Worm (Caenorhabditis elegans) whole organism, early embryonic: Measurements from ENCODE around the gene srh-82.

Experiments used
- B0310.2 ChIP-seq: sonication (generic microtip); optimal IDR thresholded peaks from 2 replicates; lab custom pipeline; 2016; ENCODE audit warnings: mild to moderate bottlenecking, missing genetic modification characterization, missing compliant biosample characterization
- aly-1 ChIP-seq: sonication (generic microtip); optimal IDR thresholded peaks from 2 replicates; lab custom pipeline; 2016; ENCODE audit warnings: missing genetic modification characterization, missing compliant biosample characterization
- ama-1 ChIP-seq: fragments of 150-350 bp; optimal IDR thresholded peaks from 2 replicates; lab custom pipeline; 2014
- ceh-13 ChIP-seq: fragments of 200-800 bp; sonication (Bioruptor generic); optimal IDR thresholded peaks from 2 replicates; lab custom pipeline; 2018; ENCODE audit warnings: mild to moderate bottlenecking, missing genetic modification characterization, missing compliant biosample characterization
- ceh-36 ChIP-seq: sonication (generic microtip); optimal IDR thresholded peaks from 2 replicates; lab custom pipeline; 2016; ENCODE audit warnings: missing genetic modification characterization, inconsistent platforms, missing compliant biosample characterization
- ets-7 ChIP-seq: sonication (generic microtip); optimal IDR thresholded peaks from 2 replicates; lab custom pipeline; 2016; ENCODE audit warnings: missing genotype, missing genetic modification characterization, missing compliant biosample characterization
- flt-1 ChIP-seq: fragments of 200-800 bp; sonication (Bioruptor generic); IDR thresholded peaks from 2 replicates; pipeline ENCODE4 v1.3.6; 2022; ENCODE audit warnings: missing genetic modification characterization, missing compliant biosample characterization
- hmbx-1 ChIP-seq: sonication (generic microtip); optimal IDR thresholded peaks from 2 replicates; lab custom pipeline; 2016; ENCODE audit warnings: mild to moderate bottlenecking, missing genetic modification characterization, missing compliant biosample characterization
- pes-1 ChIP-seq: fragments of 200-800 bp; sonication (Bioruptor generic); IDR thresholded peaks from 2 replicates; pipeline ENCODE4 v1.3.6; 2022; ENCODE audit warnings: missing genetic modification reagents, missing genetic modification characterization, missing compliant biosample characterization
- scrt-1 ChIP-seq: fragments of 200-800 bp; sonication (Bioruptor generic); IDR thresholded peaks from 2 replicates; pipeline ENCODE4 v1.3.6; 2022; ENCODE audit warnings: missing genetic modification characterization, missing compliant biosample characterization
- sea-1 ChIP-seq: fragments of 200-800 bp; sonication (Bioruptor generic); conservative IDR thresholded peaks from 2 replicates; pipeline ENCODE4 v1.3.6; 2022; ENCODE audit warnings: missing genetic modification characterization, missing compliant biosample characterization
- tbx-11 ChIP-seq: fragments of 200-800 bp; sonication (Bioruptor generic); IDR thresholded peaks from 2 replicates; pipeline ENCODE4 v1.3.6; 2022; ENCODE audit warnings: missing genetic modification characterization, missing compliant biosample characterization
- tbx-37 ChIP-seq: fragments of 200-800 bp; sonication (Bioruptor generic); conservative IDR thresholded peaks from 2 replicates; pipeline ENCODE4 v1.3.6; 2022; ENCODE audit warnings: missing genetic modification reagents, missing genetic modification characterization, missing compliant biosample characterization

ce11 chrV:151310-151709 is 6.4 kb downstream of the srh-82 start, which contains the start of gene W03F9.4:
- TF ChIP-seq scrt-1 (no peak), hmbx-1 (tag; lab: Kevin White, UChicago) (no peak), ama-1 (no peak), flt-1 (GFP tag; lab: Robert Waterston, UW) (no peak), tbx-11 (GFP tag; lab: Robert Waterston, UW) (no peak), aly-1 (no peak), ceh-36 (tag; lab: Kevin White, UChicago) (no peak), ets-7 (tag; lab: Kevin White, UChicago) (no peak), tbx-37 (GFP tag; lab: Robert Waterston, UW) (no peak), ceh-13 (GFP tag; lab: Kevin White, UChicago) (no peak), pes-1 (GFP tag; lab: Robert Waterston, UW) (no peak), sea-1 (GFP tag; lab: Robert Waterston, UW) (no peak), B0310.2 (no peak)
